Worm (Caenorhabditis elegans): ENCODE results near the gene F28D1.6.

- no peak for TF ChIP-seq fkh-10 (GFP tag; optimal IDR thresholded peaks at IDR 0.05)
- no peak for TF ChIP-seq ref-2 (tag; optimal IDR thresholded peaks at IDR 0.05)
- no peak for TF ChIP-seq K02D7.2 (tag; optimal IDR thresholded peaks at IDR 0.05)
- TF ChIP-seq tbx-2 (tag; optimal IDR thresholded peaks at IDR 0.05), result no peak
- no peak for TF ChIP-seq ceh-2 (tag; optimal IDR thresholded peaks at IDR 0.05)
- TF ChIP-seq unc-3 (GFP tag; conservative IDR thresholded peaks at IDR 0.05), result no peak
- no peak for TF ChIP-seq unc-3 (tag; optimal IDR thresholded peaks at IDR 0.05)
- no peak for TF ChIP-seq fax-1 (tag; optimal IDR thresholded peaks at IDR 0.05)
These were observed 40.6 kb upstream of the F28D1.6 start for ce11 chrIV:12425595-12425994.
